Worm (Caenorhabditis elegans): ENCODE results near the gene pqe-1.

- no peak for TF ChIP-seq skn-1 (tag; optimal IDR thresholded peaks at IDR 0.05)
- no peak for TF ChIP-seq jun-1 (tag; optimal IDR thresholded peaks at IDR 0.05)
- no peak for TF ChIP-seq mxl-2 (GFP tag; conservative IDR thresholded peaks at IDR 0.05)
- no peak for TF ChIP-seq ceh-82 (tag; optimal IDR thresholded peaks at IDR 0.05)
- no peak for TF ChIP-seq nhr-25 (tag; optimal IDR thresholded peaks at IDR 0.05; ENCODE audit: borderline replicate concordance, insufficient read depth)
- TF ChIP-seq nhr-102 (tag; optimal IDR thresholded peaks at IDR 0.05), result no peak
- no peak for TF ChIP-seq nhr-41 (GFP tag; IDR thresholded peaks at IDR 0.05)
- no peak for TF ChIP-seq arid-1 (GFP tag; conservative IDR thresholded peaks at IDR 0.05)
- TF ChIP-seq egl-27 (tag; optimal IDR thresholded peaks at IDR 0.05), result no peak
- no peak for TF ChIP-seq hlh-11 (tag; optimal IDR thresholded peaks at IDR 0.05)
- no peak for TF ChIP-seq ama-1 (optimal IDR thresholded peaks at IDR 0.05)
These were observed 47.6 kb upstream of the pqe-1 start, which contains the start of the genes C34E10.9 and hap-1 for ce11 chrIII:5263299-5263993.

Data from whole organism, L4 larva.